Fruit fly (Drosophila melanogaster) whole organism, wandering third instar larva: Measurements from ENCODE around the gene Acp26Ab.

Experiments
- Abd-B ChIP-seq: fragments of >200 bp; optimal IDR thresholded peaks from 2 replicates; lab custom pipeline; 2017; ENCODE audit warnings: missing biosample characterization, missing genetic modification characterization
- Hnf4 ChIP-seq: fragments of 200-800 bp; sonication (Bioruptor generic); optimal IDR thresholded peaks from 2 replicates; lab custom pipeline; 2016; ENCODE audit warnings: missing biosample characterization, mild to moderate bottlenecking, missing genetic modification characterization
- Hr83 ChIP-seq: fragments of 200-300 bp; sonication (Bioruptor generic); optimal IDR thresholded peaks from 2 replicates; lab custom pipeline; 2016; ENCODE audit warnings: missing biosample characterization, mild to moderate bottlenecking, missing genetic modification characterization, moderate library complexity; ENCODE audit not compliant: poor library complexity, severe bottlenecking
- Jra ChIP-seq: sonication (Bioruptor generic); optimal IDR thresholded peaks from 2 replicates; lab custom pipeline; 2016; ENCODE audit warnings: missing biosample characterization, missing genetic modification characterization
- N ChIP-seq: fragments of >200 bp; optimal IDR thresholded peaks from 2 replicates; lab custom pipeline; 2018; ENCODE audit warnings: missing biosample characterization, missing external identifiers, missing genetic modification characterization
- brk ChIP-seq: fragments of 200-800 bp; sonication (Bioruptor generic); optimal IDR thresholded peaks from 2 replicates; lab custom pipeline; 2016; ENCODE audit warnings: missing biosample characterization, mild to moderate bottlenecking, missing genetic modification characterization
- dl ChIP-seq, 2 experiments: fragments of 175-275, 200-275 bp in 1 of 2; fragments of 200-275 bp in 1 of 2; sonication (Bioruptor generic); optimal IDR thresholded peaks; lab custom pipeline; 2018; ENCODE audit warnings: mild to moderate bottlenecking in 2 of 2, missing biosample characterization in 2 of 2, missing genetic modification characterization in 2 of 2, moderate library complexity in 2 of 2; ENCODE audit not compliant: partially characterized antibody in 2 of 2, insufficient read depth in 1 of 2
- fru ChIP-seq: fragments of 200-800 bp; sonication (Bioruptor generic); optimal IDR thresholded peaks from 3 replicates; lab custom pipeline; 2016; ENCODE audit warnings: missing biosample characterization, mild to moderate bottlenecking, missing genetic modification characterization
- lola ChIP-seq: fragments of >200 bp; optimal IDR thresholded peaks from 2 replicates; lab custom pipeline; 2017; ENCODE audit warnings: missing biosample characterization, missing genetic modification characterization
- psq ChIP-seq: fragments of 200-800 bp; sonication (Bioruptor generic); optimal IDR thresholded peaks from 3 replicates; lab custom pipeline; 2017; ENCODE audit warnings: missing biosample characterization, mild to moderate bottlenecking, missing genetic modification characterization, moderate library complexity
- rgr ChIP-seq: fragments of 200-800 bp; sonication (Bioruptor generic); optimal IDR thresholded peaks from 3 replicates; lab custom pipeline; 2016; ENCODE audit warnings: missing biosample characterization, mild to moderate bottlenecking, missing genetic modification characterization
- sage ChIP-seq: fragments of 200-800 bp; sonication (Bioruptor generic); optimal IDR thresholded peaks from 2 replicates; lab custom pipeline; 2016; ENCODE audit warnings: missing biosample characterization, mild to moderate bottlenecking, missing genetic modification characterization
- sv ChIP-seq: fragments of 200-800 bp; sonication (Bioruptor generic); optimal IDR thresholded peaks from 3 replicates; lab custom pipeline; 2016; ENCODE audit warnings: missing biosample characterization, missing genetic modification characterization
- usp ChIP-seq: fragments of >200 bp; optimal IDR thresholded peaks from 2 replicates; lab custom pipeline; 2017; ENCODE audit warnings: missing biosample characterization, missing genetic modification characterization

dm6 chr2L:5883441-5883840 is 9.2 kb downstream of the Acp26Ab start, which contains the start of gene CG44574:
- TF ChIP-seq sage (GFP tag; lab: Kevin White, UChicago) (no peak), usp (GFP tag; lab: Kevin White, UChicago) (no peak), N (no peak), rgr (no peak), Jra (GFP tag; lab: Kevin White, UChicago) (no peak), brk (GFP tag; lab: Kevin White, UChicago) (no peak), fru (GFP tag; lab: Kevin White, UChicago) (no peak), psq (GFP tag; lab: Kevin White, UChicago) (no peak), Hnf4 (GFP tag; lab: Kevin White, UChicago) (no peak), Abd-B (GFP tag; lab: Kevin White, UChicago) (no peak), lola (GFP tag; lab: Kevin White, UChicago) (no peak), dl (GFP tag; optimal IDR thresholded peaks at IDR 0.05; lab: Kevin White, UChicago; ENCODE audit: insufficient read depth in 1 of 2, partially characterized antibody in 2 of 2) (no peak), Hr83 (GFP tag; lab: Kevin White, UChicago) (no peak), sv (GFP tag; lab: Kevin White, UChicago) (no peak)
